Worm (Caenorhabditis elegans): ENCODE results near the gene nphp-4.

DNA sequence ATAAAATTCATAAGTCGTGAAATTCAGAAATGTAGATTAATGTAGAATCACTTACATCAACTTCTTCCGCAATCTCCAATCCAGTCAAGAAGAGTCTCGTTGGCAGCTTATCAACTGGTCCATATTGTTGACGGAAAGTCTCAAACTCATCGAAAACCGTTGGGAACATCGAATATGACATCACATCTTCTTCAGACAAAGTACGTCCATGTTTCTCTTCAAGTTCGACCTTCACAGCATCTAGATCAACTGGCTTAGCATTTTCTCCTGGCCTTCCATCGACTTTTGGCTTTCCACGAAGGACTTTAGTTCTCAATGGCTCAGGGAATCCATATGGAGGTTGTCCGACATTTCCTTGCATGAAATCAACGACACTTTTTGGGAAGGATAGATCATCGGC is 24.7 kb downstream of the nphp-4 start:
- TF ChIP-seq tab-1 (GFP tag; IDR thresholded peaks at IDR 0.05) (no peak), ztf-23 (GFP tag; IDR thresholded peaks at IDR 0.05) (no peak), klf-2 (GFP tag; conservative IDR thresholded peaks at IDR 0.05) (no peak), T22C8.4 (GFP tag; IDR thresholded peaks at IDR 0.05) (no peak), med-1 (GFP tag; optimal IDR thresholded peaks at IDR 0.05; ENCODE audit: insufficient read depth) (no peak)
